Worm (Caenorhabditis elegans): ENCODE data around the gene nhr-61.
A peak's percentile ranks its signal among the peaks of the same experiment; 100 is the strongest.

Gene nhr-61

DNA sequence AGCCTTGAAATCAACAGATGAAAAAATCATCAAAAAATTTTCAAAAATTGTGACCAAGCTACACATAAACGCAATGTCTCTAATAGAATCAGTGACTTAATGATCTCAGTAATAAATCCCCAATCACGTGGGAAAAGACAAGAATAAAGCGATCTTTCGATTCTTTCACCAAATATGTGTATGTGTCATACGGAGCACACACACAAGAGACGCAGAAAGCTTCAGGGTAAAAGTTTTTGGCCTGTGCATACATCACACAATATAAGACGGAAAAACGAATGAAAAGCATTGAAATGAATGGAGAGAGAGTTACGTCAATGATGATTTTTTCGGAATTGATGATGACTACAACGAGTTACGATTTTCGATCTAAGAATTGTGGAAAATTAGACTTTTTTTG, 2.1 kb upstream of the nhr-61 start (continued):
- no peak for TF ChIP-seq duxl-1 (tag; optimal IDR thresholded peaks at IDR 0.05; ENCODE audit: poor library complexity)
- peak; percentile 63 for TF ChIP-seq aha-1 (tag)
- TF ChIP-seq ces-1 (GFP tag; optimal IDR thresholded peaks at IDR 0.05): no peak
- TF ChIP-seq nhr-25 (tag; optimal IDR thresholded peaks at IDR 0.05; ENCODE audit: borderline replicate concordance, insufficient read depth): no peak
- TF ChIP-seq spr-1 (tag; optimal IDR thresholded peaks at IDR 0.05): no peak
- no peak for TF ChIP-seq daf-19 (GFP tag; conservative IDR thresholded peaks at IDR 0.05)
- TF ChIP-seq nhr-28 (tag; optimal IDR thresholded peaks at IDR 0.05): peak; percentile 28
- no peak for TF ChIP-seq lin-39 (tag; optimal IDR thresholded peaks at IDR 0.05)
- TF ChIP-seq daf-8 (GFP tag; IDR thresholded peaks at IDR 0.05): no peak
- no peak for TF ChIP-seq ama-1 (optimal IDR thresholded peaks at IDR 0.05)
- peak; percentile 24 for TF ChIP-seq nhr-77 (tag; optimal IDR thresholded peaks at IDR 0.05)
- no peak for TF ChIP-seq pqm-1 (tag; optimal IDR thresholded peaks at IDR 0.05)
- TF ChIP-seq lir-3 (tag; optimal IDR thresholded peaks at IDR 0.05): no peak
- no peak for TF ChIP-seq hif-1 (tag; optimal IDR thresholded peaks at IDR 0.05)
- no peak for TF ChIP-seq unc-130 (GFP tag; optimal IDR thresholded peaks at IDR 0.05)
- TF ChIP-seq tag-97 (GFP tag; IDR thresholded peaks at IDR 0.05): no peak
- no peak for TF ChIP-seq F44E2.7 (GFP tag; IDR thresholded peaks at IDR 0.05)
- TF ChIP-seq ceh-20 (GFP tag; IDR thresholded peaks at IDR 0.05): no peak
- TF ChIP-seq php-3 (GFP tag; IDR thresholded peaks at IDR 0.05): no peak
- TF ChIP-seq mep-1 (tag; optimal IDR thresholded peaks at IDR 0.05): no peak
- TF ChIP-seq dmd-6 (GFP tag; IDR thresholded peaks at IDR 0.05): peak; percentile 40; the same call in 1 of the 2 replicates
- no peak for TF ChIP-seq lin-29 (GFP tag; IDR thresholded peaks at IDR 0.05)
- TF ChIP-seq hlh-30 (tag; optimal IDR thresholded peaks at IDR 0.05; ENCODE audit: insufficient read depth): peak; percentile 1
- TF ChIP-seq hlh-11 (tag; optimal IDR thresholded peaks at IDR 0.05): no peak
- no peak for TF ChIP-seq mdt-29 (GFP tag; IDR thresholded peaks at IDR 0.05)
- TF ChIP-seq fos-1 (tag; optimal IDR thresholded peaks at IDR 0.05): no peak
- TF ChIP-seq tra-1 (GFP tag; IDR thresholded peaks at IDR 0.05): no peak

DNA sequence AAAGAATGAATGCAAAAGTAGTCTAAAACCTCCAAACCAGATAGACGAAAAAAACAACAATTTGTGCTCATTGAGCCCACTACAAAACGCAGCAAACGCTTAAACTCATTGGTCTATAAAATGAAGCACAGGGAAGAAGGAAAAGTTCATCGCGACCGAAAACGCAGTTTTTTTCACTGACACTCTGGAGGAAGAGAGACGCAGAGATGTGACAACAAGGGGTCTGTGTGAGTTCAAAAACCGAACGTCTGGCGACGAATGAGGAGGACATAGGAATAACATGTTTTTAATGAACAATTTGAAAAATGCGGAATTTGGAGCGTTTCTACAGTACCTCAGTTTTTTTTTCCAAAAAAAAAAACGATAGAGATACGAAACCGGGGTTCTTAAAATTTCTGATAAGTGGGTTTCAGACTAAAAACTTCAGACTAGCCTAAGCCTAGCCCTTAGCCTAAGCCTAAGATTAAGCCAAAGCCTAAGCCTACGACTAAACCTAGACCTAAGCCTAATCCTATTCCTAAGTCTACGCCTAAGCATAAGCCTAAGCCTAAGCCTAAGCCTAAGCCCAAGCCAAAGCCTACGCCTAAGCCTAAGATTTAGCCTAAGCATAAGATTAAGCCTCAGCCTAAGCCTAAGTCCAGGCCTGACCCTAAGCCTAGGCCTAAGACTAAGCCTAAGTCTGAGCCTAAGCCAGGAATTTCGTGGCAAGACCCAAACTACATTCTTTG, 1.1 kb upstream of the nhr-61 start:
- peak; percentile 81 for TF ChIP-seq nhr-28 (tag; optimal IDR thresholded peaks at IDR 0.05)
- no peak for TF ChIP-seq duxl-1 (tag; optimal IDR thresholded peaks at IDR 0.05; ENCODE audit: poor library complexity)
- TF ChIP-seq pqm-1 (tag; optimal IDR thresholded peaks at IDR 0.05): peak; percentile 4
- peak in 1 of 2 experiments; percentile 1 for TF ChIP-seq lsy-2 (tag; optimal IDR thresholded peaks at IDR 0.05)
- TF ChIP-seq mep-1 (tag; optimal IDR thresholded peaks at IDR 0.05): peak; percentile 18
- no peak for TF ChIP-seq ama-1 (optimal IDR thresholded peaks at IDR 0.05)
- no peak for TF ChIP-seq nhr-11 (tag; optimal IDR thresholded peaks at IDR 0.05)
- TF ChIP-seq ceh-62 (tag; optimal IDR thresholded peaks at IDR 0.05): no peak
- TF ChIP-seq daf-16 (GFP tag; optimal IDR thresholded peaks at IDR 0.05): no peak
- TF ChIP-seq daf-16 (tag; optimal IDR thresholded peaks at IDR 0.05): peak; percentile 27
- TF ChIP-seq lin-1 (GFP tag; IDR thresholded peaks at IDR 0.05): no peak
- no peak for TF ChIP-seq skn-1 (tag; optimal IDR thresholded peaks at IDR 0.05)
- TF ChIP-seq ceh-82 (tag; optimal IDR thresholded peaks at IDR 0.05): no peak
- TF ChIP-seq ceh-20 (GFP tag; IDR thresholded peaks at IDR 0.05): no peak
- peak; percentile 55 for TF ChIP-seq dmd-6 (GFP tag; IDR thresholded peaks at IDR 0.05)
- TF ChIP-seq snpc-4 (tag; optimal IDR thresholded peaks at IDR 0.05): no peak
- TF ChIP-seq ceh-32 (tag; optimal IDR thresholded peaks at IDR 0.05; ENCODE audit: poor library complexity): no peak
- TF ChIP-seq F10B5.3 (tag; optimal IDR thresholded peaks at IDR 0.05): no peak
- TF ChIP-seq Y48G9A.11 (GFP tag; IDR thresholded peaks at IDR 0.05): no peak
- TF ChIP-seq hlh-30 (tag; optimal IDR thresholded peaks at IDR 0.05; ENCODE audit: insufficient read depth): peak; percentile 15
- no peak for TF ChIP-seq dpl-1 (GFP tag; optimal IDR thresholded peaks at IDR 0.05)
- TF ChIP-seq fkh-10 (GFP tag; optimal IDR thresholded peaks at IDR 0.05): no peak
- TF ChIP-seq nhr-77 (tag; optimal IDR thresholded peaks at IDR 0.05): peak; percentile 53
- TF ChIP-seq dve-1 (tag; optimal IDR thresholded peaks at IDR 0.05; ENCODE audit: insufficient read depth): peak; percentile 13
- no peak for TF ChIP-seq daf-12 (tag; optimal IDR thresholded peaks at IDR 0.05)
- no peak for TF ChIP-seq madf-5 (GFP tag; IDR thresholded peaks at IDR 0.05)

All from whole organism, L4 larva.